Fruit fly (Drosophila melanogaster) whole organism, embryonic: ENCODE data around the gene Fit2.

Source experiments
- CG10431 ChIP-seq: fragments of 200-800 bp; sonication (Bioruptor generic); optimal IDR thresholded peaks from 3 replicates; lab custom pipeline; 2018; ENCODE audit warnings: missing biosample characterization, mild to moderate bottlenecking, missing genetic modification characterization
- CG10462 ChIP-seq: fragments of 200-800 bp; sonication (Bioruptor generic); optimal IDR thresholded peaks from 2 replicates; lab custom pipeline; 2016; ENCODE audit warnings: missing biosample characterization, missing genetic modification characterization
- CG10959 ChIP-seq: fragments of 200-800 bp; sonication (Bioruptor generic); IDR thresholded peaks from 2 replicates; pipeline ENCODE4 v1.3.6; 2022; ENCODE audit warnings: missing biosample characterization, missing genetic modification characterization
- CG11247 ChIP-seq: fragments of 200-800 bp; sonication (Bioruptor generic); IDR thresholded peaks from 2 replicates; pipeline ENCODE4 v1.3.6; 2022; ENCODE audit warnings: missing biosample characterization, missing genetic modification characterization
- CG11560 ChIP-seq: fragments of 200-800 bp; sonication (Bioruptor generic); IDR thresholded peaks from 3 replicates; pipeline ENCODE4 v1.3.6; 2022; ENCODE audit warnings: missing biosample characterization, missing genetic modification characterization
- CG12104 ChIP-seq: fragments of 200-800 bp; sonication (Bioruptor generic); optimal IDR thresholded peaks from 3 replicates; lab custom pipeline; 2016; ENCODE audit warnings: missing biosample characterization, missing genetic modification characterization
- CG1233 ChIP-seq: fragments of 200-800 bp; sonication (Bioruptor generic); optimal IDR thresholded peaks from 4 replicates; lab custom pipeline; 2018; ENCODE audit warnings: missing biosample characterization, mild to moderate bottlenecking, missing genetic modification characterization
- CG12744 ChIP-seq: fragments of 200-800 bp; sonication (Bioruptor generic); optimal IDR thresholded peaks from 2 replicates; lab custom pipeline; 2016; ENCODE audit warnings: missing biosample characterization, missing genetic modification characterization
- CG13624 ChIP-seq: fragments of 200-800 bp; sonication (Bioruptor generic); optimal IDR thresholded peaks from 2 replicates; lab custom pipeline; 2016; ENCODE audit warnings: missing biosample characterization, missing genetic modification characterization
- CG14014 ChIP-seq: fragments of 200-800 bp; sonication (Bioruptor generic); IDR thresholded peaks from 2 replicates; pipeline ENCODE4 v1.3.6; 2022; ENCODE audit warnings: missing biosample characterization, missing genetic modification characterization
- CG15514 ChIP-seq: fragments of 200-800 bp; sonication (Bioruptor generic); optimal IDR thresholded peaks from 3 replicates; lab custom pipeline; 2017; ENCODE audit warnings: missing biosample characterization, missing genetic modification characterization, mild to moderate bottlenecking, moderate library complexity, missing genetic modification reagents
- CG17328 ChIP-seq: fragments of 200-800 bp; sonication (Bioruptor generic); IDR thresholded peaks from 2 replicates; pipeline ENCODE4 v1.3.6; 2022; ENCODE audit warnings: missing biosample characterization, missing genetic modification characterization
- CG17359 ChIP-seq: fragments of 200-800 bp; sonication (Bioruptor generic); optimal IDR thresholded peaks from 3 replicates; lab custom pipeline; 2018; ENCODE audit warnings: missing biosample characterization, mild to moderate bottlenecking, missing genetic modification characterization, moderate library complexity
- CG17361 ChIP-seq: fragments of 200-800 bp; sonication (Bioruptor generic); IDR thresholded peaks from 3 replicates; pipeline ENCODE4 v1.3.6; 2022; ENCODE audit warnings: missing biosample characterization, missing genetic modification characterization
- CG1792 ChIP-seq: fragments of 200-800 bp; sonication (Bioruptor generic); optimal IDR thresholded peaks from 2 replicates; lab custom pipeline; 2016; ENCODE audit warnings: missing biosample characterization, missing genetic modification characterization
- CG18476 ChIP-seq: fragments of 200-800 bp; sonication (Bioruptor generic); optimal IDR thresholded peaks from 2 replicates; lab custom pipeline; 2016; ENCODE audit warnings: missing biosample characterization, mild to moderate bottlenecking, missing genetic modification characterization
- CG2129 ChIP-seq: fragments of 200-800 bp; sonication (Bioruptor generic); IDR thresholded peaks from 2 replicates; pipeline ENCODE4 v1.3.6; 2022; ENCODE audit warnings: missing biosample characterization, missing genetic modification characterization; ENCODE audit not compliant: partially characterized antibody
- CG3065 ChIP-seq: fragments of 200-800 bp; sonication (Bioruptor generic); optimal IDR thresholded peaks from 2 replicates; lab custom pipeline; 2016; ENCODE audit warnings: missing biosample characterization, missing genetic modification characterization
- CG3847 ChIP-seq: fragments of 200-800 bp; sonication (Bioruptor generic); IDR thresholded peaks from 2 replicates; pipeline ENCODE4 v1.3.6; 2022; ENCODE audit warnings: missing biosample characterization, missing genetic modification characterization
- CG4730 ChIP-seq: fragments of 200-800 bp; sonication (Bioruptor generic); IDR thresholded peaks from 2 replicates; pipeline ENCODE4 v1.3.6; 2022; ENCODE audit warnings: missing biosample characterization, missing genetic modification characterization
- CG5180 ChIP-seq: fragments of 200-800 bp; sonication (Bioruptor generic); optimal IDR thresholded peaks from 3 replicates; lab custom pipeline; 2017; ENCODE audit warnings: missing biosample characterization, missing genetic modification characterization, mild to moderate bottlenecking, moderate library complexity, missing genetic modification reagents
- CG6854 ChIP-seq: fragments of 200-800 bp; sonication (Bioruptor generic); optimal IDR thresholded peaks from 3 replicates; lab custom pipeline; 2017; ENCODE audit warnings: missing biosample characterization, mild to moderate bottlenecking, missing genetic modification characterization
- CG7556 ChIP-seq: fragments of 200-800 bp; sonication (Bioruptor generic); optimal IDR thresholded peaks from 2 replicates; lab custom pipeline; 2017; ENCODE audit warnings: missing biosample characterization, mild to moderate bottlenecking, missing genetic modification characterization
- CG7786 ChIP-seq: fragments of 200-800 bp; sonication (Bioruptor generic); optimal IDR thresholded peaks from 2 replicates; lab custom pipeline; 2016; ENCODE audit warnings: missing biosample characterization, missing genetic modification characterization
- CG8281 ChIP-seq: fragments of 200-800 bp; sonication (Bioruptor generic); optimal IDR thresholded peaks from 2 replicates; lab custom pipeline; 2018; ENCODE audit warnings: missing biosample characterization, mild to moderate bottlenecking, missing genetic modification characterization, moderate library complexity
- CG9437 ChIP-seq: fragments of 200-800 bp; sonication (Bioruptor generic); optimal IDR thresholded peaks from 2 replicates; lab custom pipeline; 2018; ENCODE audit warnings: missing biosample characterization, mild to moderate bottlenecking, missing genetic modification characterization
- Camta ChIP-seq: fragments of 200-800 bp; sonication (Bioruptor generic); optimal IDR thresholded peaks from 2 replicates; lab custom pipeline; 2016; ENCODE audit warnings: missing biosample characterization, missing genetic modification characterization
- Hand ChIP-seq: fragments of 200-800 bp; sonication (Bioruptor generic); optimal IDR thresholded peaks from 2 replicates; lab custom pipeline; 2017; ENCODE audit warnings: mild to moderate bottlenecking, missing biosample characterization, missing genetic modification reagents, missing genetic modification characterization
- Lpt ChIP-seq: fragments of >200 bp; optimal IDR thresholded peaks from 2 replicates; lab custom pipeline; 2018; ENCODE audit warnings: missing biosample characterization, missing genetic modification characterization
- Neu2 ChIP-seq: fragments of 200-800 bp; sonication (Bioruptor generic); optimal IDR thresholded peaks from 3 replicates; lab custom pipeline; 2016; ENCODE audit warnings: missing biosample characterization, missing genetic modification characterization, borderline replicate concordance
- Opbp ChIP-seq: fragments of 200-800 bp; sonication (Bioruptor generic); IDR thresholded peaks from 3 replicates; pipeline ENCODE4 v1.3.6; 2022; ENCODE audit warnings: missing biosample characterization, missing genetic modification characterization; ENCODE audit not compliant: partially characterized antibody
- PHDP ChIP-seq: fragments of 200-800 bp; sonication (Bioruptor generic); optimal IDR thresholded peaks from 3 replicates; lab custom pipeline; 2018; ENCODE audit warnings: missing biosample characterization, mild to moderate bottlenecking, missing genetic modification characterization, moderate library complexity
- Side ChIP-seq: fragments of 200-800 bp; sonication (Bioruptor generic); optimal IDR thresholded peaks from 2 replicates; lab custom pipeline; 2016; ENCODE audit warnings: missing biosample characterization, missing genetic modification characterization
- Stat92E ChIP-seq, 3 experiments: fragments of >200 bp in 2 of 3; fragments of 200-800 bp in 1 of 3; sonication (Bioruptor generic) in 1 of 3; optimal IDR thresholded peaks; 2 replicates each; lab custom pipeline; 2017 to 2019; ENCODE audit warnings: missing biosample characterization in 3 of 3, missing genetic modification characterization in 3 of 3, mild to moderate bottlenecking in 1 of 3, moderate library complexity in 1 of 3
- Xrp1 ChIP-seq: fragments of 200-800 bp; sonication (Bioruptor generic); IDR thresholded peaks from 2 replicates; pipeline ENCODE4 v1.3.6; 2022; ENCODE audit warnings: missing biosample characterization, missing genetic modification characterization
- cad ChIP-seq: fragments of >200 bp; optimal IDR thresholded peaks from 2 replicates; lab custom pipeline; 2017; ENCODE audit warnings: missing biosample characterization, missing genetic modification characterization
- cas ChIP-seq: fragments of 200-800 bp; sonication (Bioruptor generic); IDR thresholded peaks from 2 replicates; pipeline ENCODE4 v1.3.6; 2022; ENCODE audit warnings: missing biosample characterization, missing genetic modification characterization
- chm ChIP-seq: fragments of 200-800 bp; sonication (Bioruptor generic); IDR thresholded peaks from 2 replicates; pipeline ENCODE4 v1.3.6; 2022; ENCODE audit warnings: missing biosample characterization, missing genetic modification characterization
- fd64A ChIP-seq: fragments of 200-800 bp; sonication (Bioruptor generic); optimal IDR thresholded peaks from 3 replicates; lab custom pipeline; 2018; ENCODE audit warnings: missing biosample characterization, mild to moderate bottlenecking, missing genetic modification characterization
- grau ChIP-seq: fragments of 200-800 bp; optimal IDR thresholded peaks from 3 replicates; lab custom pipeline; 2019; ENCODE audit warnings: missing biosample characterization, mild to moderate bottlenecking, missing genetic modification characterization, moderate library complexity
- grn ChIP-seq: fragments of 200-800 bp; sonication (Bioruptor generic); optimal IDR thresholded peaks from 3 replicates; lab custom pipeline; 2017; ENCODE audit warnings: missing biosample characterization, missing genetic modification characterization
- gsb-n ChIP-seq: fragments of 200-800 bp; sonication (Bioruptor generic); optimal IDR thresholded peaks from 3 replicates; lab custom pipeline; 2018; ENCODE audit warnings: missing biosample characterization, mild to moderate bottlenecking, missing genetic modification characterization
- inv ChIP-seq: fragments of 200-800 bp; sonication (Bioruptor generic); IDR thresholded peaks from 2 replicates; pipeline ENCODE4 v1.3.6; 2022; ENCODE audit warnings: missing biosample characterization, missing genetic modification characterization; ENCODE audit not compliant: partially characterized antibody
- lov ChIP-seq, 2 experiments: fragments of 200-800 bp in 1 of 2; fragments of >200 bp in 1 of 2; sonication (Bioruptor generic) in 1 of 2; IDR thresholded peaks in 1 of 2; optimal IDR thresholded peaks in 1 of 2; 2 replicates in 1 of 2; 3 replicates in 1 of 2; pipeline versions ENCODE4 v1.3.6 to Lab custom; 2017 to 2022; ENCODE audit warnings: missing biosample characterization in 1 of 2, missing genetic modification characterization in 1 of 2
- nom ChIP-seq: fragments of 200-800 bp; sonication (Bioruptor generic); optimal IDR thresholded peaks from 2 replicates; lab custom pipeline; 2017; ENCODE audit warnings: missing biosample characterization, missing genetic modification characterization, mild to moderate bottlenecking, moderate library complexity, missing genetic modification reagents
- onecut ChIP-seq: fragments of 200-800 bp; sonication (Bioruptor generic); IDR thresholded peaks from 2 replicates; pipeline ENCODE4 v1.3.6; 2022; ENCODE audit warnings: missing biosample characterization, missing genetic modification characterization
- pho ChIP-seq: fragments of 200-800 bp; sonication (Bioruptor generic); optimal IDR thresholded peaks from 2 replicates; lab custom pipeline; 2016; ENCODE audit warnings: missing biosample characterization, missing genetic modification characterization
- pum ChIP-seq: fragments of 200-800 bp; sonication (Bioruptor generic); optimal IDR thresholded peaks from 2 replicates; lab custom pipeline; 2016; ENCODE audit warnings: missing biosample characterization, missing genetic modification characterization
- row ChIP-seq: fragments of 200-800 bp; sonication (Bioruptor generic); IDR thresholded peaks from 3 replicates; pipeline ENCODE4 v1.3.6; 2022; ENCODE audit warnings: missing biosample characterization, missing genetic modification characterization
- sisA ChIP-seq: fragments of 200-800 bp; sonication (Bioruptor generic); IDR thresholded peaks from 2 replicates; pipeline ENCODE4 v1.3.6; 2022; ENCODE audit warnings: missing biosample characterization, missing genetic modification characterization
- trh ChIP-seq: fragments of 200-800 bp; sonication (Bioruptor generic); optimal IDR thresholded peaks from 2 replicates; lab custom pipeline; 2016; ENCODE audit warnings: missing biosample characterization, missing genetic modification characterization

The Fit2 gene

dm6 chr3L:17007041-17007471, 17.1 kb upstream of the Fit2 start (continued):
- TF ChIP-seq CG3065 (GFP tag; lab: Kevin White, UChicago) (no peak), nom (GFP tag; lab: Kevin White, UChicago) (peak; percentile 11), cad (GFP tag; lab: Kevin White, UChicago) (no peak), CG6854 (GFP tag; lab: Kevin White, UChicago) (peak; percentile 1), CG2129 (no peak), CG17361 (GFP tag; lab: Robert Waterston, UW) (peak; percentile 39; the same call in 1 of the 3 replicates), Hand (GFP tag; lab: Kevin White, UChicago) (no peak), PHDP (tag; lab: Kevin White, UChicago) (peak; percentile 36), CG3847 (no peak), lov (optimal IDR thresholded peaks at IDR 0.05; lab: Kevin White, UChicago) (no peak), lov (GFP tag; IDR thresholded peaks at IDR 0.05; lab: Robert Waterston, UW) (no peak), pho (GFP tag; lab: Kevin White, UChicago) (no peak), grau (tag; lab: Kevin White, UChicago) (peak; percentile 46), CG1792 (GFP tag; lab: Kevin White, UChicago) (no peak), CG17328 (GFP tag; lab: Robert Waterston, UW) (peak; percentile 29; the same call in 1 of the 2 replicates), inv (no peak), CG18476 (GFP tag; lab: Kevin White, UChicago) (no peak), CG10462 (GFP tag; lab: Kevin White, UChicago) (no peak), CG12104 (GFP tag; lab: Kevin White, UChicago) (no peak), Side (GFP tag; lab: Kevin White, UChicago) (no peak), Opbp (no peak), CG11247 (GFP tag; lab: Robert Waterston, UW) (no peak), CG14014 (peak; percentile 56; the same call in 1 of the 2 replicates), grn (GFP tag; lab: Kevin White, UChicago) (no peak), CG12744 (no peak), chm (GFP tag; lab: Robert Waterston, UW) (no peak), gsb-n (no peak), pum (GFP tag; lab: Kevin White, UChicago) (no peak), CG7786 (GFP tag; lab: Kevin White, UChicago) (no peak), Lpt (no peak), CG11560 (tag; lab: Robert Waterston, UW) (no peak), CG9437 (GFP tag; lab: Kevin White, UChicago) (peak; percentile 39), CG13624 (GFP tag; lab: Kevin White, UChicago) (no peak), sisA (GFP tag; lab: Robert Waterston, UW) (0 out of 2 replicates have a peak, but pooled peaks have one; percentile 15), CG10959 (GFP tag; lab: Robert Waterston, UW) (no peak), CG10431 (GFP tag; lab: Kevin White, UChicago) (no peak), Stat92E (GFP tag; optimal IDR thresholded peaks at IDR 0.05; lab: Kevin White, UChicago) (no peak), trh (no peak), row (GFP tag; lab: Robert Waterston, UW) (peak; percentile 56), CG1233 (GFP tag; lab: Kevin White, UChicago) (no peak), CG15514 (GFP tag; lab: Kevin White, UChicago) (no peak), CG17359 (tag; lab: Kevin White, UChicago) (peak; percentile 33), Xrp1 (GFP tag; lab: Robert Waterston, UW) (peak; percentile 35; the same call in 1 of the 2 replicates), Camta (GFP tag; lab: Kevin White, UChicago) (no peak), CG8281 (tag; lab: Kevin White, UChicago) (no peak), Neu2 (GFP tag; lab: Kevin White, UChicago) (no peak), cas (GFP tag; lab: Robert Waterston, UW) (no peak), CG5180 (GFP tag; lab: Kevin White, UChicago) (no peak), onecut (GFP tag; lab: Robert Waterston, UW) (no peak), CG4730 (GFP tag; lab: Robert Waterston, UW) (no peak), fd64A (GFP tag; lab: Kevin White, UChicago) (no peak), CG7556 (no peak)
